Worm (Caenorhabditis elegans): Measurements from ENCODE around the gene nhr-34.

nhr-34 gene

DNA sequence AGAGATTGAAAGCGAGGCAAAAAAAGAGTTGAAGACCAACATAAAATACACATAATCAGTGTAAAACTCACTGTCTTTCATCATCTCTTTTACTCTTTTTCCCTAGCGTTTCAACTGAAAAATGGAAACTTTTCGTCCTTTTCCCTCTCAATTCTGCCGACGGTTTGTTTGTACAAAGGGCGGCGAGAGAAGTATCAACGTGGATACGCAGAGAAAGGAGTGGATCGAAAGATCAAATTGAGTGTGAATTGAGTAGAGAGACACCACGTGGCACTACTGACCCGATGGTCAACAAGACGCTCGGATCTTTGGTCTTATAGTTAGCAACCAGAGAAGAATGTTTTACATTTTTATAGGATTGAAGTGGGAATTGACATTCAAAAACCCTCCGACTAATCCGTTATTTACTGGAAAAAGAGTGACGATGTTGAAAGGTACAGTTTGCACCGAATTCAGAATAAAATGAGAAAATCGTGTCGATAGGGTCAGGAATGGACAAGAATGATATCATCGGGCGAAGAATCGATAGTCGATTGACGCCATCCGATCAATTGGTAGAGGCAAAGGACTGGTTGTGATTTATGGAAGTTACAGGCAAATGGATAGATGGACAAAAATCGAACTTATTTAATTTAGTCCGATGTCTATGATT lies 4.3 kb downstream of the nhr-34 start:
- TF ChIP-seq sma-9 (GFP tag; optimal IDR thresholded peaks at IDR 0.05) (peak; percentile 97), sma-9 (tag; optimal IDR thresholded peaks at IDR 0.05) (no peak), nhr-12 (tag; optimal IDR thresholded peaks at IDR 0.05) (no peak), nhr-6 (tag; optimal IDR thresholded peaks at IDR 0.05) (peak; percentile 49), C34F6.9 (tag; optimal IDR thresholded peaks at IDR 0.05) (peak; percentile 4), gmeb-1 (tag; optimal IDR thresholded peaks at IDR 0.05) (peak; percentile 45), sma-3 (GFP tag; optimal IDR thresholded peaks at IDR 0.05) (peak; percentile 52), crh-2 (tag; optimal IDR thresholded peaks at IDR 0.05) (peak; percentile 94), sem-4 (tag; optimal IDR thresholded peaks at IDR 0.05) (peak; percentile 24), lin-13 (GFP tag; optimal IDR thresholded peaks at IDR 0.05) (peak; percentile 24), unc-62 (GFP tag; optimal IDR thresholded peaks at IDR 0.05) (no peak), dmd-4 (tag; optimal IDR thresholded peaks at IDR 0.05) (no peak), ceh-16 (tag; optimal IDR thresholded peaks at IDR 0.05) (no peak), ceh-82 (tag; optimal IDR thresholded peaks at IDR 0.05) (no peak), peb-1 (tag; optimal IDR thresholded peaks at IDR 0.05) (no peak), ztf-1 (GFP tag; conservative IDR thresholded peaks at IDR 0.05) (no peak), elt-1 (tag; optimal IDR thresholded peaks at IDR 0.05) (no peak), nhr-129 (tag; optimal IDR thresholded peaks at IDR 0.05) (peak; percentile 89), ztf-4 (tag; optimal IDR thresholded peaks at IDR 0.05) (peak; percentile 45), F13H6.1 (tag; optimal IDR thresholded peaks at IDR 0.05) (peak; percentile 92), zag-1 (tag; optimal IDR thresholded peaks at IDR 0.05) (no peak), blmp-1 (tag; optimal IDR thresholded peaks at IDR 0.05; ENCODE audit: insufficient read depth) (peak; percentile 49), ama-1 (optimal IDR thresholded peaks at IDR 0.05) (no peak), mbf-1 (tag; optimal IDR thresholded peaks at IDR 0.05) (no peak), lin-39 (tag; optimal IDR thresholded peaks at IDR 0.05) (no peak), nhr-25 (tag; optimal IDR thresholded peaks at IDR 0.05) (peak; percentile 79), nhr-77 (tag; optimal IDR thresholded peaks at IDR 0.05) (no peak), aly-2 (tag; optimal IDR thresholded peaks at IDR 0.05) (no peak), lsy-2 (tag; optimal IDR thresholded peaks at IDR 0.05) (peak in 1 of 2 experiments; percentile 53), mdl-1 (tag; optimal IDR thresholded peaks at IDR 0.05) (peak; percentile 50 to 75), egl-27 (tag; optimal IDR thresholded peaks at IDR 0.05) (peak; percentile 37), fos-1 (tag; optimal IDR thresholded peaks at IDR 0.05) (peak; percentile 58), unc-55 (GFP tag; optimal IDR thresholded peaks at IDR 0.05) (no peak), ZK546.5 (tag; optimal IDR thresholded peaks at IDR 0.05) (no peak), skn-1 (tag; optimal IDR thresholded peaks at IDR 0.05) (no peak), nhr-10 (tag; optimal IDR thresholded peaks at IDR 0.05) (no peak), nhr-21 (tag; optimal IDR thresholded peaks at IDR 0.05) (no peak)

DNA sequence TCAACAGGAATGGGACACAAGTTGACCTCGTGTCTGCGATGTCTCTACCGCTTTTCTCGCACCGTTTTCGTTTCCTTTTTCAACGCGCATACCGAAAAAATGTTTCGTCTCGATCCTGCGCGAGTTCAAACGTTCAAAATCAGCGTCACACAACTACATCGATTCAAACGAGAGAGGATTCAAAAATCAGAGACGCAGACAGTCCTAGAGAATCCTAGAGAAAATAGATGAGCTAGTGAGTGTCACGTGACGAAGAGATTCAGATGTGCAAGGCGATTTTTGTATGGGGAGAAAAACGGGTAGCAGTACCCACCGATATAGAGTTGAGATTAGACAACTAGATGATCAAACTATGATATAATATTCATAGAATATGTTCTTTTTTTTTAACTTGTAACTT lies 5.5 kb downstream of the nhr-34 start:
- TF ChIP-seq gmeb-1 (tag; optimal IDR thresholded peaks at IDR 0.05) (peak; percentile 68), lin-39 (tag; optimal IDR thresholded peaks at IDR 0.05) (no peak), nhr-25 (tag; optimal IDR thresholded peaks at IDR 0.05) (peak; percentile 68), unc-55 (GFP tag; optimal IDR thresholded peaks at IDR 0.05) (no peak), lin-13 (GFP tag; optimal IDR thresholded peaks at IDR 0.05) (peak; percentile 26), mdl-1 (tag; optimal IDR thresholded peaks at IDR 0.05) (peak; percentile 59 to 83), ztf-1 (GFP tag; conservative IDR thresholded peaks at IDR 0.05) (no peak), ztf-11 (tag; optimal IDR thresholded peaks at IDR 0.05) (no peak), mbf-1 (tag; optimal IDR thresholded peaks at IDR 0.05) (no peak), ZK546.5 (tag; optimal IDR thresholded peaks at IDR 0.05) (no peak), Y55F3AM.14 (GFP tag; optimal IDR thresholded peaks at IDR 0.05) (no peak), nhr-12 (tag; optimal IDR thresholded peaks at IDR 0.05) (no peak), nhr-237 (tag; optimal IDR thresholded peaks at IDR 0.05) (no peak), lin-11 (tag; optimal IDR thresholded peaks at IDR 0.05) (no peak), sma-3 (GFP tag; optimal IDR thresholded peaks at IDR 0.05) (peak; percentile 70), unc-62 (GFP tag; optimal IDR thresholded peaks at IDR 0.05) (no peak), alr-1 (tag; optimal IDR thresholded peaks at IDR 0.05) (no peak), peb-1 (tag; optimal IDR thresholded peaks at IDR 0.05) (no peak), sem-4 (tag; optimal IDR thresholded peaks at IDR 0.05) (peak; percentile 21), ztf-4 (tag; optimal IDR thresholded peaks at IDR 0.05) (no peak), ama-1 (optimal IDR thresholded peaks at IDR 0.05) (no peak), F13H6.1 (tag; optimal IDR thresholded peaks at IDR 0.05) (peak; percentile 9), nhr-21 (tag; optimal IDR thresholded peaks at IDR 0.05) (peak; percentile 81), sma-9 (GFP tag; optimal IDR thresholded peaks at IDR 0.05) (peak; percentile 93), sma-9 (tag; optimal IDR thresholded peaks at IDR 0.05) (no peak), crh-2 (tag; optimal IDR thresholded peaks at IDR 0.05) (peak; percentile 30), unc-39 (tag; optimal IDR thresholded peaks at IDR 0.05) (no peak), mab-5 (tag; optimal IDR thresholded peaks at IDR 0.05) (no peak), snpc-4 (tag; optimal IDR thresholded peaks at IDR 0.05) (no peak), egl-27 (tag; optimal IDR thresholded peaks at IDR 0.05) (peak; percentile 33), nhr-11 (tag; optimal IDR thresholded peaks at IDR 0.05) (no peak), R02D3.7 (tag; optimal IDR thresholded peaks at IDR 0.05) (no peak), nhr-23 (tag; optimal IDR thresholded peaks at IDR 0.05) (no peak), elt-1 (tag; optimal IDR thresholded peaks at IDR 0.05) (peak; percentile 77), dmd-4 (tag; optimal IDR thresholded peaks at IDR 0.05) (no peak), nhr-6 (tag; optimal IDR thresholded peaks at IDR 0.05) (peak; percentile 81), blmp-1 (tag; optimal IDR thresholded peaks at IDR 0.05; ENCODE audit: insufficient read depth) (peak; percentile 61), lsy-2 (tag; optimal IDR thresholded peaks at IDR 0.05) (peak in 1 of 2 experiments; percentile 70), nhr-10 (tag; optimal IDR thresholded peaks at IDR 0.05) (no peak), ceh-16 (tag; optimal IDR thresholded peaks at IDR 0.05) (no peak)
